Fruit fly (Drosophila melanogaster) whole organism, wandering third instar larva: Measurements from ENCODE around the gene hll.

Experiments
- CG32264 ChIP-seq: fragments of 200-800 bp; sonication (Bioruptor generic); optimal IDR thresholded peaks from 2 replicates; lab custom pipeline; 2016; ENCODE audit warnings: missing biosample characterization, missing genetic modification characterization
- CG9705 ChIP-seq: fragments of 200-800 bp; sonication (Bioruptor generic); optimal IDR thresholded peaks from 2 replicates; lab custom pipeline; 2018; ENCODE audit warnings: missing biosample characterization, mild to moderate bottlenecking, missing genetic modification characterization
- CrebA ChIP-seq: fragments of 200-800 bp; sonication (Bioruptor generic); optimal IDR thresholded peaks from 2 replicates; lab custom pipeline; 2016; ENCODE audit warnings: missing biosample characterization, mild to moderate bottlenecking, missing genetic modification characterization, borderline replicate concordance
- Dfd ChIP-seq: fragments of >200 bp; optimal IDR thresholded peaks from 2 replicates; lab custom pipeline; 2017; ENCODE audit warnings: missing biosample characterization, missing genetic modification characterization
- Dif ChIP-seq: fragments of 200-275, 200-300 bp; sonication (Bioruptor generic); optimal IDR thresholded peaks from 2 replicates; lab custom pipeline; 2018; ENCODE audit warnings: missing biosample characterization, missing genetic modification characterization; ENCODE audit not compliant: partially characterized antibody
- HLH106 ChIP-seq: fragments of 200-800 bp; optimal IDR thresholded peaks from 3 replicates; lab custom pipeline; 2019; ENCODE audit warnings: missing biosample characterization, mild to moderate bottlenecking, missing genetic modification characterization, moderate library complexity
- Hnf4 ChIP-seq: fragments of 200-800 bp; sonication (Bioruptor generic); optimal IDR thresholded peaks from 2 replicates; lab custom pipeline; 2016; ENCODE audit warnings: missing biosample characterization, mild to moderate bottlenecking, missing genetic modification characterization
- Hr78 ChIP-seq: fragments of >200 bp; optimal IDR thresholded peaks from 2 replicates; lab custom pipeline; 2017; ENCODE audit warnings: missing biosample characterization, missing genetic modification characterization
- Hr83 ChIP-seq: fragments of 200-300 bp; sonication (Bioruptor generic); optimal IDR thresholded peaks from 2 replicates; lab custom pipeline; 2016; ENCODE audit warnings: missing biosample characterization, mild to moderate bottlenecking, missing genetic modification characterization, moderate library complexity; ENCODE audit not compliant: poor library complexity, severe bottlenecking
- Jra ChIP-seq: sonication (Bioruptor generic); optimal IDR thresholded peaks from 2 replicates; lab custom pipeline; 2016; ENCODE audit warnings: missing biosample characterization, missing genetic modification characterization
- Mio ChIP-seq: sonication (Bioruptor generic); optimal IDR thresholded peaks from 2 replicates; lab custom pipeline; 2016; ENCODE audit warnings: missing biosample characterization, missing genetic modification characterization
- OdsH ChIP-seq: fragments of 200-800 bp; sonication (Bioruptor generic); optimal IDR thresholded peaks from 2 replicates; lab custom pipeline; 2016; ENCODE audit warnings: missing biosample characterization, mild to moderate bottlenecking, missing genetic modification characterization
- Rel ChIP-seq, 2 experiments: fragments of 200-800 bp; sonication (Bioruptor generic) in 1 of 2; optimal IDR thresholded peaks; 2 replicates in 1 of 2; 3 replicates in 1 of 2; lab custom pipeline; 2016 to 2019; ENCODE audit warnings: mild to moderate bottlenecking in 2 of 2, missing biosample characterization in 2 of 2, missing genetic modification characterization in 2 of 2, moderate library complexity in 1 of 2
- Sp1 ChIP-seq: fragments of 200-800 bp; sonication (Bioruptor generic); optimal IDR thresholded peaks from 3 replicates; lab custom pipeline; 2019; ENCODE audit warnings: missing biosample characterization, mild to moderate bottlenecking, missing genetic modification characterization, moderate library complexity
- Vsx2 ChIP-seq: fragments of 200-300, 225-300 bp; sonication (Bioruptor generic); optimal IDR thresholded peaks from 2 replicates; lab custom pipeline; 2018; ENCODE audit warnings: missing biosample characterization, missing genetic modification characterization; ENCODE audit not compliant: partially characterized antibody
- br ChIP-seq: fragments of 200-800 bp; sonication (Bioruptor generic); optimal IDR thresholded peaks from 2 replicates; lab custom pipeline; 2016; ENCODE audit warnings: missing biosample characterization, missing genetic modification characterization
- brk ChIP-seq: fragments of 200-800 bp; sonication (Bioruptor generic); optimal IDR thresholded peaks from 2 replicates; lab custom pipeline; 2016; ENCODE audit warnings: missing biosample characterization, mild to moderate bottlenecking, missing genetic modification characterization
- dl ChIP-seq, 2 experiments: fragments of 175-275, 200-275 bp in 1 of 2; fragments of 200-275 bp in 1 of 2; sonication (Bioruptor generic); optimal IDR thresholded peaks; lab custom pipeline; 2018; ENCODE audit warnings: mild to moderate bottlenecking in 2 of 2, missing biosample characterization in 2 of 2, missing genetic modification characterization in 2 of 2, moderate library complexity in 2 of 2; ENCODE audit not compliant: partially characterized antibody in 2 of 2, insufficient read depth in 1 of 2
- ey ChIP-seq: fragments of 200-800 bp; sonication (Bioruptor generic); optimal IDR thresholded peaks from 2 replicates; lab custom pipeline; 2016; ENCODE audit warnings: missing biosample characterization, missing genetic modification characterization
- foxo ChIP-seq, 2 experiments: fragments of 200-800 bp; sonication (Bioruptor generic); optimal IDR thresholded peaks; 2 replicates in 1 of 2; 3 replicates in 1 of 2; lab custom pipeline; 2016 to 2017; ENCODE audit warnings: missing biosample characterization in 2 of 2, missing genetic modification characterization in 2 of 2
- fru ChIP-seq: fragments of 200-800 bp; sonication (Bioruptor generic); optimal IDR thresholded peaks from 3 replicates; lab custom pipeline; 2016; ENCODE audit warnings: missing biosample characterization, mild to moderate bottlenecking, missing genetic modification characterization
- h ChIP-seq: fragments of 200-800 bp; sonication (Bioruptor generic); optimal IDR thresholded peaks from 3 replicates; lab custom pipeline; 2016; ENCODE audit warnings: missing biosample characterization, mild to moderate bottlenecking, missing genetic modification characterization
- jim ChIP-seq: fragments of 175-275, 200-325 bp; sonication (Bioruptor generic); optimal IDR thresholded peaks from 2 replicates; lab custom pipeline; 2016; ENCODE audit warnings: missing biosample characterization, mild to moderate bottlenecking, missing genetic modification characterization
- pan ChIP-seq: fragments of >200 bp; optimal IDR thresholded peaks from 2 replicates; lab custom pipeline; 2017
- psq ChIP-seq: fragments of 200-800 bp; sonication (Bioruptor generic); optimal IDR thresholded peaks from 3 replicates; lab custom pipeline; 2017; ENCODE audit warnings: missing biosample characterization, mild to moderate bottlenecking, missing genetic modification characterization, moderate library complexity
- rgr ChIP-seq: fragments of 200-800 bp; sonication (Bioruptor generic); optimal IDR thresholded peaks from 3 replicates; lab custom pipeline; 2016; ENCODE audit warnings: missing biosample characterization, mild to moderate bottlenecking, missing genetic modification characterization
- sage ChIP-seq: fragments of 200-800 bp; sonication (Bioruptor generic); optimal IDR thresholded peaks from 2 replicates; lab custom pipeline; 2016; ENCODE audit warnings: missing biosample characterization, mild to moderate bottlenecking, missing genetic modification characterization
- tai ChIP-seq: sonication (Bioruptor generic); optimal IDR thresholded peaks from 2 replicates; lab custom pipeline; 2016; ENCODE audit warnings: missing biosample characterization, missing genetic modification characterization
- woc ChIP-seq: sonication (Bioruptor generic); optimal IDR thresholded peaks from 2 replicates; lab custom pipeline; 2016; ENCODE audit warnings: missing biosample characterization, mild to moderate bottlenecking, missing genetic modification characterization

Gene hll

dm6 chr2L:14007801-14008200 lies 19.0 kb upstream of the hll start, which contains the start of gene CG42692:
CG42692 (plus strand) TSS chr2L:14008101.
- TF ChIP-seq Hr78 (GFP tag; lab: Kevin White, UChicago) (no peak), tai (GFP tag; lab: Kevin White, UChicago) (no peak), br (GFP tag; lab: Kevin White, UChicago) (no peak), Hnf4 (GFP tag; lab: Kevin White, UChicago) (no peak), Vsx2 (GFP tag; lab: Kevin White, UChicago) (no peak), CG9705 (no peak), pan (lab: Kevin White, UChicago) (no peak), ey (GFP tag; lab: Kevin White, UChicago) (no peak), Hr83 (no peak), sage (GFP tag; lab: Kevin White, UChicago) (no peak), jim (GFP tag; lab: Kevin White, UChicago) (no peak)
- TF ChIP-seq, all 38 proteins: peak for 0

dm6 chr2L:14010410-14010809 lies 16.4 kb upstream of the hll start:
- no peak for TF ChIP-seq brk
- peak; percentile 40 for TF ChIP-seq Hnf4 (GFP tag; lab: Kevin White, UChicago)
- TF ChIP-seq sage (GFP tag; lab: Kevin White, UChicago), result no peak
- TF ChIP-seq Jra (GFP tag; lab: Kevin White, UChicago), result no peak
- peak; percentile 21 for TF ChIP-seq CrebA
- no peak for TF ChIP-seq CG9705

- no peak for TF ChIP-seq CG32264
- peak; percentile 35 for TF ChIP-seq sage (GFP tag; lab: Kevin White, UChicago)
- TF ChIP-seq Hnf4 (GFP tag; lab: Kevin White, UChicago), result peak; percentile 14
- TF ChIP-seq foxo (GFP tag; optimal IDR thresholded peaks at IDR 0.05; lab: Kevin White, UChicago), result peak in 1 of 2 experiments; percentile 51
- peak; percentile 56 for TF ChIP-seq HLH106 (tag; lab: Kevin White, UChicago)
- peak; percentile 76 for TF ChIP-seq woc (GFP tag; lab: Kevin White, UChicago)
- peak; percentile 31 for TF ChIP-seq rgr (GFP tag; lab: Kevin White, UChicago)
- peak; percentile 38 for TF ChIP-seq OdsH (GFP tag; lab: Kevin White, UChicago)
- peak; percentile 62 for TF ChIP-seq h
- no peak for TF ChIP-seq dl (GFP tag; optimal IDR thresholded peaks at IDR 0.05; lab: Kevin White, UChicago; ENCODE audit: insufficient read depth in 1 of 2, partially characterized antibody in 2 of 2)
- TF ChIP-seq CrebA, result no peak
- TF ChIP-seq Dif (GFP tag; lab: Kevin White, UChicago), result no peak
- peak; percentile 24 for TF ChIP-seq fru (GFP tag; lab: Kevin White, UChicago)
- TF ChIP-seq brk, result peak; percentile 61
Observed at dm6 chr2L:14011591-14012303, 15.1 kb upstream of the hll start.

dm6 chr2L:14012304-14013054 lies 14.3 kb upstream of the hll start, which contains the start of gene bgm:
bgm (plus strand) TSS chr2L:14013004.
- TF ChIP-seq sage (GFP tag; lab: Kevin White, UChicago), result no peak
- TF ChIP-seq br (GFP tag; lab: Kevin White, UChicago), result no peak
- TF ChIP-seq fru (GFP tag; lab: Kevin White, UChicago), result no peak
- TF ChIP-seq Hr83, result no peak
- no peak for TF ChIP-seq Rel (GFP tag; optimal IDR thresholded peaks at IDR 0.05; lab: Kevin White, UChicago)
- TF ChIP-seq Rel (tag; optimal IDR thresholded peaks at IDR 0.05; lab: Kevin White, UChicago), result no peak
- TF ChIP-seq rgr (GFP tag; lab: Kevin White, UChicago), result no peak
- no peak for TF ChIP-seq CG32264
- no peak for TF ChIP-seq CG9705

- TF ChIP-seq h (peak; percentile 59), tai (GFP tag; lab: Kevin White, UChicago) (no peak)
- TF ChIP-seq, all 38 proteins: peak for 1
Observed at dm6 chr2L:14013478-14013877, 13.3 kb upstream of the hll start.

- TF ChIP-seq h (no peak), HLH106 (tag; lab: Kevin White, UChicago) (no peak), Sp1 (GFP tag; lab: Kevin White, UChicago) (no peak), Dfd (GFP tag; lab: Kevin White, UChicago) (no peak), fru (GFP tag; lab: Kevin White, UChicago) (no peak), Mio (GFP tag; lab: Kevin White, UChicago) (no peak), Vsx2 (GFP tag; lab: Kevin White, UChicago) (no peak), psq (no peak), CG9705 (no peak), Dif (GFP tag; lab: Kevin White, UChicago) (no peak)
Observed at dm6 chr2L:14015109-14015508, 11.7 kb upstream of the hll start.
